Worm (Caenorhabditis elegans): ENCODE data around the gene spc-1.

spc-1 gene

DNA sequence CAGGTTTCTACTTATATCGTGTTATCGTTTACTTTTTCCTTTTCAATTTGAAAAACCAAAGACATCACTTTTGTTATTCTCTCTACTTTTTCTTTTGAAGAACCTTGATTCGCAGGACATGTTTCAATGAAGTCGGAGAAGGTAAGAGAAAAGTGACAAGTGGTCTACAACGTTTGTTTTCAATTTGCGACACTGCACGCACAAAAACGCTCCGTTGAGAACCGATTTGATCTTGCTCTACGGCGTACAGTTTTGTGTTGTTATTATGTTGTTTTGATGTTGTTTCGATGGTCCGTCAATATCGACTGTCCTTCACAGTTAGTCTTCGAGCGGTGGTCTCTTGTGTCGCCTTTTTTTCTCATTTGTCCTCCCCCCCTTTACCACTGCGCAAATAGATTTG is 37.5 kb downstream of the spc-1 start, which contains the start of gene pccb-1:
pccb-1 (plus strand) TSS at position 127 of the 400 bp plus-strand sequence.
- TF ChIP-seq flt-1 (GFP tag; IDR thresholded peaks at IDR 0.05), result no peak
- TF ChIP-seq ref-1 (GFP tag; conservative IDR thresholded peaks at IDR 0.05), result no peak
- TF ChIP-seq med-1 (GFP tag; optimal IDR thresholded peaks at IDR 0.05; ENCODE audit: insufficient read depth), result no peak
- no peak for TF ChIP-seq klf-2 (GFP tag; conservative IDR thresholded peaks at IDR 0.05)
- no peak for TF ChIP-seq T22C8.4 (GFP tag; IDR thresholded peaks at IDR 0.05)
- no peak for TF ChIP-seq ztf-23 (GFP tag; IDR thresholded peaks at IDR 0.05)
- no peak for TF ChIP-seq tab-1 (GFP tag; IDR thresholded peaks at IDR 0.05)

- TF ChIP-seq ztf-23 (GFP tag; IDR thresholded peaks at IDR 0.05) (no peak), flt-1 (GFP tag; IDR thresholded peaks at IDR 0.05) (no peak), ref-1 (GFP tag; conservative IDR thresholded peaks at IDR 0.05) (no peak), tab-1 (GFP tag; IDR thresholded peaks at IDR 0.05) (no peak), cog-1 (tag; optimal IDR thresholded peaks at IDR 0.05) (no peak), med-1 (GFP tag; optimal IDR thresholded peaks at IDR 0.05; ENCODE audit: insufficient read depth) (no peak), ztf-29 (GFP tag; IDR thresholded peaks at IDR 0.05) (no peak), T22C8.4 (GFP tag; IDR thresholded peaks at IDR 0.05) (no peak), klf-2 (GFP tag; conservative IDR thresholded peaks at IDR 0.05) (no peak)
These were observed 39.2 kb downstream of the spc-1 start for ce11 chrX:3087647-3088046.

DNA sequence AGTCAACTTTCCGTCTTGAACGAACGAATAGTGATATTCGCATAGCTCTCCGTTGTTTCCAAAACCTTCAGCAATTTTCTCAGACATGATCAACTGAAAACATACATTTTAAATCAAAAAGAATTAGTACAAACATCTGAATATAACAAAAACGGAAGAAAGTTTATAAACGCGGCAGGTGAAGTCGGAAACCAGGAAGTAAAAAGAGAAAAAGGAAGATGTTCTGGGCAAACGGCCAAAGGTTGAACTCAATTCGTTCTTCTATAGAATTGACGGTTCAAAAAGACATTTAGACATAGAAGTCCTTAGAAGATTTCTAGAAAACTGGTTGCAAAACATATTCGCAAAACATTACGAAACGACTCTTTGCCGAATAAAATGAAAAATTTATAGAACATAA is 39.6 kb downstream of the spc-1 start, which contains the start of gene F52E4.5:
F52E4.5 (minus strand) TSS at position 101 of the 400 bp plus-strand sequence.
- no peak for TF ChIP-seq ztf-23 (GFP tag; IDR thresholded peaks at IDR 0.05)
- no peak for TF ChIP-seq ref-1 (GFP tag; conservative IDR thresholded peaks at IDR 0.05)
- no peak for TF ChIP-seq tab-1 (GFP tag; IDR thresholded peaks at IDR 0.05)
- no peak for TF ChIP-seq ztf-29 (GFP tag; IDR thresholded peaks at IDR 0.05)
- TF ChIP-seq klf-2 (GFP tag; conservative IDR thresholded peaks at IDR 0.05), result no peak
- no peak for TF ChIP-seq med-1 (GFP tag; optimal IDR thresholded peaks at IDR 0.05; ENCODE audit: insufficient read depth)
- no peak for TF ChIP-seq flt-1 (GFP tag; IDR thresholded peaks at IDR 0.05)
- no peak for TF ChIP-seq T22C8.4 (GFP tag; IDR thresholded peaks at IDR 0.05)
- no peak for TF ChIP-seq cog-1 (tag; optimal IDR thresholded peaks at IDR 0.05)

ce11 chrX:3080825-3081224 is 46.1 kb downstream of the spc-1 start, which contains the start of gene twk-16:
twk-16 (plus strand) TSS chrX:3081125.
- TF ChIP-seq cog-1 (tag; optimal IDR thresholded peaks at IDR 0.05) (no peak), T22C8.4 (GFP tag; IDR thresholded peaks at IDR 0.05) (no peak), klf-2 (GFP tag; conservative IDR thresholded peaks at IDR 0.05) (no peak), flt-1 (GFP tag; IDR thresholded peaks at IDR 0.05) (no peak), ref-1 (GFP tag; conservative IDR thresholded peaks at IDR 0.05) (no peak), ztf-29 (GFP tag; IDR thresholded peaks at IDR 0.05) (no peak)

DNA sequence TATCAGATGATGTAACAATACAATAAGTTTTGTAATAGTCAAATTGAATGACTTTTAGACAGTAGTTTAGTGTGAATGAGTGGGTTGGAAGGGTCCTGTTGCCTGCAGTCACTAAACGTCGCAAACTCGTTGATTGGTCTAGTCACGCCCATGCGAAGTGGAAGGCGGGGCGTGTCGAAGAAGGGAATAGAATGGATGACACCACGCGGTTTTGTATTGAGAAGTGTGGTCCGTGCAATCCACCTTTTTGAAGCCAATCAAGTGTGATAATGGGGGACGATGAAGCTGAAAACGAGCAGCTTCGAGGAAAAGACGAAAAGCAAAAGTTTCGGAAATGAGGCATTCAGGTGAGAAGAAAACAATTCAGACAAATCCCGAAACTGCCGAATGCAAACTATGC is 56.6 kb downstream of the spc-1 start, which contains the start of gene ceh-31:
ceh-31 (minus strand) TSS at position 101 of the 400 bp plus-strand sequence.
- TF ChIP-seq klf-2 (GFP tag; conservative IDR thresholded peaks at IDR 0.05) (no peak), tab-1 (GFP tag; IDR thresholded peaks at IDR 0.05) (no peak), flt-1 (GFP tag; IDR thresholded peaks at IDR 0.05) (no peak), T22C8.4 (GFP tag; IDR thresholded peaks at IDR 0.05) (no peak), cog-1 (tag; optimal IDR thresholded peaks at IDR 0.05) (no peak), ztf-29 (GFP tag; IDR thresholded peaks at IDR 0.05) (no peak), ref-1 (GFP tag; conservative IDR thresholded peaks at IDR 0.05) (no peak), ztf-23 (GFP tag; IDR thresholded peaks at IDR 0.05) (no peak), med-1 (GFP tag; optimal IDR thresholded peaks at IDR 0.05; ENCODE audit: insufficient read depth) (no peak)
